Worm (Caenorhabditis elegans) whole organism, early embryonic: ENCODE results near the gene Y5H2A.1.

Source experiments
- B0310.2 ChIP-seq: sonication (generic microtip); optimal IDR thresholded peaks from 2 replicates; lab custom pipeline; 2016; ENCODE audit warnings: mild to moderate bottlenecking, missing genetic modification characterization, missing compliant biosample characterization
- F13C5.2 ChIP-seq: sonication (generic microtip); optimal IDR thresholded peaks from 2 replicates; lab custom pipeline; 2017; ENCODE audit warnings: mild to moderate bottlenecking, missing genetic modification characterization, inconsistent platforms, missing compliant biosample characterization
- ama-1 ChIP-seq: fragments of 150-350 bp; optimal IDR thresholded peaks from 2 replicates; lab custom pipeline; 2014
- ets-7 ChIP-seq: sonication (generic microtip); optimal IDR thresholded peaks from 2 replicates; lab custom pipeline; 2016; ENCODE audit warnings: missing genotype, missing genetic modification characterization, missing compliant biosample characterization
- flt-1 ChIP-seq: fragments of 200-800 bp; sonication (Bioruptor generic); IDR thresholded peaks from 2 replicates; pipeline ENCODE4 v1.3.6; 2022; ENCODE audit warnings: missing genetic modification characterization, missing compliant biosample characterization
- hmg-4 ChIP-seq: fragments of 200-800 bp; sonication (Bioruptor generic); optimal IDR thresholded peaks from 2 replicates; lab custom pipeline; 2018; ENCODE audit warnings: mild to moderate bottlenecking, missing genetic modification characterization, missing compliant biosample characterization
- pes-1 ChIP-seq: fragments of 200-800 bp; sonication (Bioruptor generic); IDR thresholded peaks from 2 replicates; pipeline ENCODE4 v1.3.6; 2022; ENCODE audit warnings: missing genetic modification reagents, missing genetic modification characterization, missing compliant biosample characterization
- scrt-1 ChIP-seq: fragments of 200-800 bp; sonication (Bioruptor generic); IDR thresholded peaks from 2 replicates; pipeline ENCODE4 v1.3.6; 2022; ENCODE audit warnings: missing genetic modification characterization, missing compliant biosample characterization
- sea-1 ChIP-seq: fragments of 200-800 bp; sonication (Bioruptor generic); conservative IDR thresholded peaks from 2 replicates; pipeline ENCODE4 v1.3.6; 2022; ENCODE audit warnings: missing genetic modification characterization, missing compliant biosample characterization
- tbx-11 ChIP-seq: fragments of 200-800 bp; sonication (Bioruptor generic); IDR thresholded peaks from 2 replicates; pipeline ENCODE4 v1.3.6; 2022; ENCODE audit warnings: missing genetic modification characterization, missing compliant biosample characterization
- tra-4 ChIP-seq: sonication (generic microtip); optimal IDR thresholded peaks from 2 replicates; lab custom pipeline; 2017; ENCODE audit warnings: missing genetic modification characterization, missing compliant biosample characterization

- no peak for TF ChIP-seq hmg-4 (GFP tag; lab: Kevin White, UChicago)
- no peak for TF ChIP-seq tra-4 (tag; lab: Kevin White, UChicago)
- no peak for TF ChIP-seq ama-1
- no peak for TF ChIP-seq flt-1 (GFP tag; lab: Robert Waterston, UW)
- no peak for TF ChIP-seq sea-1 (GFP tag; lab: Robert Waterston, UW)
- no peak for TF ChIP-seq F13C5.2 (tag; lab: Kevin White, UChicago)
- TF ChIP-seq ets-7: no peak
- TF ChIP-seq pes-1 (GFP tag; lab: Robert Waterston, UW): no peak
- no peak for TF ChIP-seq B0310.2
- no peak for TF ChIP-seq scrt-1 (GFP tag; lab: Robert Waterston, UW)
- no peak for TF ChIP-seq tbx-11
Observed at ce11 chrV:2290329-2290728, 18.7 kb upstream of the Y5H2A.1 start, which contains the start of gene nhr-225.
